Worm (Caenorhabditis elegans) whole organism, young adult: ENCODE measurements around the gene srt-55.

ENCODE experiments used
- B0261.1 ChIP-seq: sonication (generic microtip); optimal IDR thresholded peaks from 2 replicates; lab custom pipeline; 2016; ENCODE audit warnings: mild to moderate bottlenecking, missing genetic modification characterization, moderate library complexity, missing compliant biosample characterization
- C06A6.2 ChIP-seq: fragments of 200-800 bp; sonication (Bioruptor generic); conservative IDR thresholded peaks from 2 replicates; pipeline ENCODE4 v1.3.6; 2022; ENCODE audit warnings: missing genetic modification characterization, missing compliant biosample characterization
- F33H1.4 ChIP-seq: fragments of 200-800 bp; sonication (Bioruptor generic); IDR thresholded peaks from 2 replicates; pipeline ENCODE4 v1.3.6; 2022; ENCODE audit warnings: missing genetic modification reagents, missing genetic modification characterization, missing compliant biosample characterization
- F39B2.1 ChIP-seq: fragments of 200-800 bp; sonication (Bioruptor generic); IDR thresholded peaks from 2 replicates; pipeline ENCODE4 v1.3.6; 2022; ENCODE audit warnings: missing genetic modification reagents, missing genetic modification characterization, missing compliant biosample characterization
- F49E8.2 ChIP-seq: sonication (generic microtip); optimal IDR thresholded peaks from 3 replicates; lab custom pipeline; 2017; ENCODE audit warnings: missing genetic modification characterization, mild to moderate bottlenecking, missing compliant biosample characterization, antibody characterized with exemption, moderate library complexity; ENCODE audit not compliant: insufficient read depth
- F52B5.7 ChIP-seq: sonication (generic microtip); optimal IDR thresholded peaks from 2 replicates; lab custom pipeline; 2016; ENCODE audit warnings: mild to moderate bottlenecking, missing genetic modification characterization, missing compliant biosample characterization
- K11D2.4 ChIP-seq: fragments of 200-800 bp; sonication (Bioruptor generic); IDR thresholded peaks from 2 replicates; pipeline ENCODE4 v1.3.6; 2022; ENCODE audit warnings: missing genetic modification reagents, missing genetic modification characterization, missing compliant biosample characterization
- T07F8.4 ChIP-seq: sonication (generic microtip); optimal IDR thresholded peaks from 2 replicates; lab custom pipeline; 2016; ENCODE audit warnings: mild to moderate bottlenecking, missing genetic modification characterization, moderate library complexity, missing compliant biosample characterization
- Y53G8AR.9 ChIP-seq: fragments of 200-800 bp; sonication (Bioruptor generic); conservative IDR thresholded peaks from 2 replicates; pipeline ENCODE4 v1.3.6; 2022; ENCODE audit warnings: missing genetic modification reagents, missing genetic modification characterization, missing compliant biosample characterization
- Y56A3A.18 ChIP-seq: fragments of 200-800 bp; sonication (Bioruptor generic); IDR thresholded peaks from 2 replicates; pipeline ENCODE4 v1.3.6; 2022; ENCODE audit warnings: missing genetic modification reagents, missing genetic modification characterization, missing compliant biosample characterization
- Y79H2A.3 ChIP-seq: fragments of 200-800 bp; sonication (Bioruptor generic); conservative IDR thresholded peaks from 2 replicates; pipeline ENCODE4 v1.3.6; 2022; ENCODE audit warnings: missing genetic modification reagents, missing genetic modification characterization, missing compliant biosample characterization
- aptf-2 ChIP-seq: fragments of 200-800 bp; sonication (Bioruptor generic); conservative IDR thresholded peaks from 2 replicates; pipeline ENCODE4 v1.3.6; 2022; ENCODE audit warnings: missing genetic modification reagents, missing genetic modification characterization, missing compliant biosample characterization
- atf-7 ChIP-seq: sonication (generic microtip); optimal IDR thresholded peaks from 2 replicates; lab custom pipeline; 2017; ENCODE audit warnings: mild to moderate bottlenecking, missing genetic modification characterization, missing compliant biosample characterization
- athp-1 ChIP-seq: sonication (generic microtip); optimal IDR thresholded peaks from 2 replicates; lab custom pipeline; 2017; ENCODE audit warnings: mild to moderate bottlenecking, missing genetic modification characterization, missing compliant biosample characterization
- attf-5 ChIP-seq: fragments of 200-800 bp; sonication (Bioruptor generic); optimal IDR thresholded peaks from 2 replicates; lab custom pipeline; 2018; ENCODE audit warnings: mild to moderate bottlenecking, missing genetic modification characterization, missing compliant biosample characterization
- bed-1 ChIP-seq: fragments of 200-800 bp; sonication (Bioruptor generic); IDR thresholded peaks from 2 replicates; pipeline ENCODE4 v1.3.6; 2022; ENCODE audit warnings: missing genetic modification reagents, missing genetic modification characterization, missing compliant biosample characterization
- cebp-1 ChIP-seq, 2 experiments: fragments of 200-800 bp in 1 of 2; sonication (Bioruptor generic) in 1 of 2; sonication (generic microtip) in 1 of 2; IDR thresholded peaks in 1 of 2; optimal IDR thresholded peaks in 1 of 2; 2 replicates each; pipeline versions ENCODE4 v1.3.6 to Lab custom; 2017 to 2022; ENCODE audit warnings: missing compliant biosample characterization in 2 of 2, missing genetic modification characterization in 2 of 2, mild to moderate bottlenecking in 1 of 2, missing genetic modification reagents in 1 of 2, moderate library complexity in 1 of 2
- ceh-79 ChIP-seq: sonication (generic microtip); optimal IDR thresholded peaks from 2 replicates; lab custom pipeline; 2017; ENCODE audit warnings: mild to moderate bottlenecking, missing genetic modification characterization, missing compliant biosample characterization
- chd-7 ChIP-seq: sonication (generic microtip); optimal IDR thresholded peaks from 2 replicates; lab custom pipeline; 2016; ENCODE audit warnings: mild to moderate bottlenecking, missing genetic modification characterization, moderate library complexity, missing compliant biosample characterization
- dox-1 ChIP-seq: fragments of 200-800 bp; sonication (Bioruptor generic); IDR thresholded peaks from 2 replicates; pipeline ENCODE4 v1.3.6; 2022; ENCODE audit warnings: missing genetic modification reagents, missing genetic modification characterization, missing compliant biosample characterization
- dpff-1 ChIP-seq: sonication (generic microtip); optimal IDR thresholded peaks from 2 replicates; lab custom pipeline; 2017; ENCODE audit warnings: mild to moderate bottlenecking, missing genetic modification characterization, missing compliant biosample characterization
- dpl-1 ChIP-seq: fragments of 150-350 bp; optimal IDR thresholded peaks from 2 replicates; lab custom pipeline; 2014; ENCODE audit warnings: missing biosample characterization, missing genetic modification reagents, missing genetic modification characterization
- gei-17 ChIP-seq: fragments of 200-800 bp; sonication (Bioruptor generic); optimal IDR thresholded peaks from 2 replicates; lab custom pipeline; 2018; ENCODE audit warnings: mild to moderate bottlenecking, missing genetic modification characterization, missing compliant biosample characterization
- hmg-1.2 ChIP-seq: fragments of 200-800 bp; sonication (Bioruptor generic); IDR thresholded peaks from 2 replicates; pipeline ENCODE4 v1.3.6; 2022; ENCODE audit warnings: missing genetic modification reagents, missing genetic modification characterization, missing compliant biosample characterization
- hrde-1 ChIP-seq: sonication (generic microtip); optimal IDR thresholded peaks from 2 replicates; lab custom pipeline; 2016; ENCODE audit warnings: missing genetic modification characterization, mild to moderate bottlenecking, missing compliant biosample characterization, moderate library complexity, missing genotype, missing genetic modification reagents, borderline replicate concordance
- lag-1 ChIP-seq: fragments of 200-800 bp; sonication (Bioruptor generic); IDR thresholded peaks from 2 replicates; pipeline ENCODE4 v1.3.6; 2022; ENCODE audit warnings: missing genetic modification reagents, missing genetic modification characterization, missing compliant biosample characterization
- lin-26 ChIP-seq: fragments of 200-800 bp; sonication (Bioruptor generic); IDR thresholded peaks from 2 replicates; pipeline ENCODE4 v1.3.6; 2022; ENCODE audit warnings: missing genetic modification reagents, missing genetic modification characterization, missing compliant biosample characterization
- lin-40 ChIP-seq: sonication (generic microtip); optimal IDR thresholded peaks from 2 replicates; lab custom pipeline; 2016; ENCODE audit warnings: missing genetic modification characterization, mild to moderate bottlenecking, missing compliant biosample characterization, missing genotype, missing genetic modification reagents
- lir-1 ChIP-seq: fragments of 200-800 bp; sonication (Bioruptor generic); conservative IDR thresholded peaks from 2 replicates; pipeline ENCODE4 v1.3.6; 2022; ENCODE audit warnings: missing genetic modification reagents, missing genetic modification characterization, missing compliant biosample characterization
- lsl-1 ChIP-seq: fragments of 200-800 bp; sonication (Bioruptor generic); optimal IDR thresholded peaks from 2 replicates; lab custom pipeline; 2018; ENCODE audit warnings: mild to moderate bottlenecking, missing genetic modification characterization, moderate library complexity, missing compliant biosample characterization
- madf-10 ChIP-seq: sonication (generic microtip); optimal IDR thresholded peaks from 2 replicates; lab custom pipeline; 2016; ENCODE audit warnings: mild to moderate bottlenecking, missing genetic modification characterization, missing compliant biosample characterization
- madf-8 ChIP-seq: fragments of 200-800 bp; sonication (Bioruptor generic); conservative IDR thresholded peaks from 2 replicates; pipeline ENCODE4 v1.3.6; 2022; ENCODE audit warnings: missing genetic modification reagents, missing genetic modification characterization, missing compliant biosample characterization
- mel-28 ChIP-seq: sonication (generic microtip); optimal IDR thresholded peaks from 2 replicates; lab custom pipeline; 2016; ENCODE audit warnings: borderline replicate concordance, mild to moderate bottlenecking, missing genetic modification characterization, missing compliant biosample characterization
- nfyb-1 ChIP-seq: fragments of 200-800 bp; sonication (Bioruptor generic); IDR thresholded peaks from 2 replicates; pipeline ENCODE4 v1.3.6; 2022; ENCODE audit warnings: missing genetic modification reagents, missing genetic modification characterization, missing compliant biosample characterization
- nhr-90 ChIP-seq: sonication (generic microtip); optimal IDR thresholded peaks from 2 replicates; lab custom pipeline; 2016; ENCODE audit warnings: missing genotype, mild to moderate bottlenecking, missing genetic modification characterization, missing compliant biosample characterization
- pha-4 ChIP-seq: fragments of 150-350 bp; sonication (generic microtip); optimal IDR thresholded peaks from 2 replicates; lab custom pipeline; 2014; ENCODE audit warnings: missing biosample characterization, missing genetic modification reagents, missing genetic modification characterization
- snpc-1.3 ChIP-seq: sonication (generic microtip); optimal IDR thresholded peaks from 2 replicates; lab custom pipeline; 2017; ENCODE audit warnings: missing genetic modification characterization, mild to moderate bottlenecking, missing compliant biosample characterization, antibody characterized with exemption, moderate library complexity, missing genotype, missing genetic modification reagents; ENCODE audit not compliant: insufficient read depth
- zim-3 ChIP-seq: sonication (generic microtip); optimal IDR thresholded peaks from 2 replicates; lab custom pipeline; 2017; ENCODE audit warnings: mild to moderate bottlenecking, missing genetic modification characterization, moderate library complexity, missing compliant biosample characterization
- ztf-25 ChIP-seq: fragments of 200-800 bp; sonication (Bioruptor generic); IDR thresholded peaks from 2 replicates; pipeline ENCODE4 v1.3.6; 2022; ENCODE audit warnings: missing genetic modification reagents, missing genetic modification characterization, missing compliant biosample characterization
- ztf-26 ChIP-seq: sonication (generic microtip); optimal IDR thresholded peaks from 2 replicates; lab custom pipeline; 2017; ENCODE audit warnings: missing genetic modification characterization, missing compliant biosample characterization

The srt-55 gene

DNA sequence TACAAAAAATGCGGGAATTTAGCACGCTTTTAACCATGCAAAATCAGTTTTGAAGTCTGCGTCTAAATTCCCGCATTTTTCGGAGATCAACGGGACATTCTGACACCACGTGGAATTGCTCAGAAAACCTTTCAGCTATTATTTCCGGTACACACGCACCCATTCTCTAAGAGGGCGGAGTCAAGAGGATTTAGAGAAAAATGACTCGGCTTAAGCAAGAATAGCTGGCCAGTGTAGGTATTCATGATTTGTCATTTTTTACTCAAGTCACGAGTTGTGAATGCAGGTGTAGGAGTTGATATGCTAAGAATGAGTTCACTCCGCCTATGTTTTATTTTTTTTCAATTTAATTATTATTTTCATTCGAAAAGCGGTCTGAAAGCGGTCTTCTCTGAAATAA, 44.4 kb upstream of the srt-55 start:
- no peak for TF ChIP-seq lsl-1 (GFP tag; lab: Kevin White, UChicago)

DNA sequence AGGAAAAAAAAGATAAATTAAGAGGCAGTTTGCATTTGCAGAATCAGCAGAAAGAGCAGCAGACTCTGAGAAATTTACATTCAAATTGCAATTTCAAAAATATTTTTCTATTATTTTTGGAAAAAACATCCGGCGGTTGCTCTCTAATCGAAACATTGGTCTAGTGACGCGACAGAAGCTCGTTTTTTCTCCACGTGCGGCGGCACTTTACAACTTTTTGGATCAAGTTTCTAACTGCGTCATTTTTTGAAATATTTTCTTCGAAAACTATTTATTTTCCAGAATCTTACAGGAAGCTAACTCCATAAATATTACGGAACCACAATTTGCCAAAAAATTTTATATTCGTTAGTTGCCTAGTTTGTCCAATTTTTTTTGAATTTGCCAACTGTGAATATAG, 43.6 kb upstream of the srt-55 start:
- TF ChIP-seq B0261.1 (tag; lab: Kevin White, UChicago) (no peak), Y56A3A.18 (GFP tag; lab: Robert Waterston, UW) (no peak), lag-1 (GFP tag; lab: Robert Waterston, UW) (no peak), hrde-1 (tag; lab: Kevin White, UChicago) (no peak), lin-40 (tag; lab: Kevin White, UChicago) (no peak), F49E8.2 (tag; lab: Kevin White, UChicago) (no peak), gei-17 (GFP tag; lab: Kevin White, UChicago) (no peak), aptf-2 (no peak), snpc-1.3 (tag; lab: Kevin White, UChicago) (no peak), F39B2.1 (no peak), mel-28 (no peak), madf-8 (GFP tag; lab: Robert Waterston, UW) (no peak), pha-4 (no peak), T07F8.4 (tag; lab: Kevin White, UChicago) (no peak), atf-7 (no peak)
- TF ChIP-seq, all 124 proteins: peak for 0

DNA sequence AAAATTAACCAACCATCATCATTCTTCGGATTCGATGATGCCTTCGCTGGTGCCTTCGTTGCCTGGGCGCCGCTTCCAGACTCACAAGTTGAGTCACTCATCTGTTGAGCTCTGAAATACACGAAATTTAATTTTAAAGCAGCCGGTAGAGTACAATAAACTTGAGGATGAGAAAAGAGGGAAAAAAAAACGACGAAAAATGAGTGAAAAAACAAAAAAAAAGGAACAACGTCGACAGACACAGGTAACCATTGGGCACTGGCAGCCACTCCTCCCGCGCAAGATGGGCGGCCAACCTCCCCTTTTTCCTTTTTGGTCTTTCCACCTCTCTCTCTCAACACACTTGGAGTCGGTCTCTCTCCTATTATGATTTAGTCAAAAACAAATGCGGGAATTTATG, 40.4 kb upstream of the srt-55 start, which contains the start of gene K08E5.1:
Gene K08E5.1 (minus strand): TSS at position 101 of the 400 bp plus-strand sequence.
- no peak for TF ChIP-seq chd-7 (tag; lab: Kevin White, UChicago)
- TF ChIP-seq hmg-1.2 (GFP tag; lab: Robert Waterston, UW) = peak; percentile 22; the same call in 1 of the 2 replicates
- TF ChIP-seq, all 124 proteins: peak for 1

DNA sequence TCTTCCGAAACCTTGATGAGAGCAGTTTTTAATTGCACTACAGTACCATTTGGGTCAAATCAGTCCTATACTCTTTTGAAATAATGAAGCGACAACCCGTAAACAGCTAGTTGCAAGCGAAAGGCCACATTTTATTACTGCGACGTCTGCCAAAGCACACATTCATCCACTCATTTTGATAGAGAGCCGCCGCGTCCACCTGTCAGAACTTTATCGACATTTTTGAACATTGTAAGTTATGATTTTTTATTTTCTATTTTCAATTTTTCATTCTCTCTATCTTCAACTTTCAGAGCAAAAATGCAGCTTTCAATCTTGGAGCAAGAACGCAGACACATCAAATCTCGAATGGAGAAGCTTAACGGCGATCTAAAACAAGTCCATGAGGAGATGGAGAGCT, 34.4 kb upstream of the srt-55 start, which contains the start of gene K08E5.6:
Gene K08E5.6 (plus strand): TSS at position 301 of the 400 bp plus-strand sequence.
- TF ChIP-seq F33H1.4 (GFP tag; lab: Robert Waterston, UW) = no peak
- TF ChIP-seq zim-3 (tag; lab: Kevin White, UChicago) = no peak
- no peak for TF ChIP-seq madf-10 (tag; lab: Kevin White, UChicago)

DNA sequence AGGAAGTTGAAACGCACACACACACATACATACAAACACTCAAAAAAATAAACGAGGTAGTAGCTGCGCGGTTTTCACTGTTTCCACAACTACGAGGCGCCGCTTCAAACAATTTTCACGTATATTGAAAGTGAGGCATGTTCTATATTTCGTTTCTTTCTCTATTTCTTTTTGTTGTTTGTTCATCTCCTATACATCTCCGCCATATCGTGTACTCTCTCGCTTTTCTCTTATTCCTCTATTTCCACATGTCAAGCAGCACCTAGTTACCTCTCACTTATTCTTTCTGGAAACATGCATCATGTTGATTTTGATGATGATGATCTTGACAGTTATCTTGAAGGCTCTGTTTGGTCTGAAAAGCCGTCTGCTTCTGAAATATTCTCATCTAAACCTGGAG, 30.5 kb upstream of the srt-55 start, which contains the start of gene ZK1128.7:
Gene ZK1128.7 (plus strand): TSS at position 229 of the 400 bp plus-strand sequence.
- TF ChIP-seq athp-1 (tag; lab: Kevin White, UChicago) = no peak
- no peak for TF ChIP-seq T07F8.4 (tag; lab: Kevin White, UChicago)
- TF ChIP-seq ztf-25 (GFP tag; lab: Robert Waterston, UW) = no peak
- TF ChIP-seq nfyb-1 (GFP tag; lab: Robert Waterston, UW) = 0 out of 2 replicates have a peak, but pooled peaks have one; percentile 11
- TF ChIP-seq lin-40 (tag; lab: Kevin White, UChicago) = peak; percentile 2
- TF ChIP-seq dpff-1 = no peak
- peak; percentile 1 for TF ChIP-seq ztf-26
- no peak for TF ChIP-seq C06A6.2 (GFP tag; lab: Robert Waterston, UW)
- peak; percentile 23; the same call in 1 of the 2 replicates for TF ChIP-seq hmg-1.2 (GFP tag; lab: Robert Waterston, UW)
- TF ChIP-seq ceh-79 = no peak
- no peak for TF ChIP-seq K11D2.4 (GFP tag; lab: Robert Waterston, UW)
- no peak for TF ChIP-seq B0261.1 (tag; lab: Kevin White, UChicago)
- TF ChIP-seq nhr-90 (tag; lab: Kevin White, UChicago) = no peak
- no peak for TF ChIP-seq F39B2.1
- no peak for TF ChIP-seq Y53G8AR.9
- TF ChIP-seq attf-5 = no peak
- TF ChIP-seq dpl-1 (GFP tag; lab: Kevin White, UChicago) = no peak
- TF ChIP-seq snpc-1.3 (tag; lab: Kevin White, UChicago) = no peak
- no peak for TF ChIP-seq cebp-1 (GFP tag; IDR thresholded peaks at IDR 0.05; lab: Robert Waterston, UW)
- no peak for TF ChIP-seq cebp-1 (tag; optimal IDR thresholded peaks at IDR 0.05; lab: Kevin White, UChicago)
- TF ChIP-seq F33H1.4 (GFP tag; lab: Robert Waterston, UW) = no peak
- no peak for TF ChIP-seq lin-26 (GFP tag; lab: Robert Waterston, UW)
- no peak for TF ChIP-seq lir-1 (GFP tag; lab: Robert Waterston, UW)
- no peak for TF ChIP-seq bed-1 (GFP tag; lab: Robert Waterston, UW)
- no peak for TF ChIP-seq Y79H2A.3 (GFP tag; lab: Robert Waterston, UW)
- TF ChIP-seq F52B5.7 (tag; lab: Kevin White, UChicago) = no peak
- TF ChIP-seq dox-1 (GFP tag; lab: Robert Waterston, UW) = no peak
- no peak for TF ChIP-seq atf-7
